Worm (Caenorhabditis elegans) whole organism, L4 larva: Measurements from ENCODE around the gene rpoa-49.

Experiments used
- dve-1 ChIP-seq: sonication (generic microtip); optimal IDR thresholded peaks from 2 replicates; lab custom pipeline; 2017; ENCODE audit warnings: antibody characterized with exemption, mild to moderate bottlenecking, missing genetic modification characterization, missing compliant biosample characterization; ENCODE audit not compliant: insufficient read depth
- hif-1 ChIP-seq, 2 experiments: sonication (generic microtip); optimal IDR thresholded peaks; 2 replicates each; lab custom pipeline; 2016 to 2017; ENCODE audit warnings: missing compliant biosample characterization in 2 of 2, missing genetic modification characterization in 2 of 2, missing genetic modification reagents in 2 of 2, missing genotype in 2 of 2, mild to moderate bottlenecking in 1 of 2
- hlh-11 ChIP-seq: fragments of 200-800 bp; sonication (Bioruptor generic); optimal IDR thresholded peaks from 2 replicates; lab custom pipeline; 2018; ENCODE audit warnings: mild to moderate bottlenecking, missing genetic modification characterization, missing compliant biosample characterization
- hmg-1.1 ChIP-seq: fragments of 200-800 bp; sonication (Bioruptor generic); IDR thresholded peaks from 2 replicates; pipeline ENCODE4 v1.3.6; 2022; ENCODE audit warnings: missing genetic modification reagents, missing genetic modification characterization, missing compliant biosample characterization
- mdt-29 ChIP-seq: fragments of 200-800 bp; sonication (Bioruptor generic); IDR thresholded peaks from 2 replicates; pipeline ENCODE4 v1.3.6; 2022; ENCODE audit warnings: missing genetic modification reagents, missing genetic modification characterization, missing compliant biosample characterization
- mxl-2 ChIP-seq: fragments of 200-800 bp; sonication (Bioruptor generic); conservative IDR thresholded peaks from 2 replicates; pipeline ENCODE4 v1.3.6; 2022; ENCODE audit warnings: missing genetic modification reagents, missing genetic modification characterization, missing compliant biosample characterization
- nhr-10 ChIP-seq: fragments of 150-350 bp; optimal IDR thresholded peaks from 2 replicates; lab custom pipeline; 2014; ENCODE audit warnings: missing biosample characterization, missing genetic modification characterization
- nhr-42 ChIP-seq: fragments of 200-800 bp; sonication (Bioruptor generic); IDR thresholded peaks from 2 replicates; pipeline ENCODE4 v1.3.6; 2022; ENCODE audit warnings: missing genetic modification characterization, missing compliant biosample characterization
- saeg-2 ChIP-seq: fragments of 200-800 bp; sonication (Bioruptor generic); IDR thresholded peaks from 2 replicates; pipeline ENCODE4 v1.3.6; 2022; ENCODE audit warnings: missing genetic modification reagents, missing genetic modification characterization, missing compliant biosample characterization
- unc-130 ChIP-seq: sonication (generic microtip); optimal IDR thresholded peaks from 2 replicates; lab custom pipeline; 2016; ENCODE audit warnings: missing genetic modification reagents, missing genetic modification characterization, missing compliant biosample characterization

DNA sequence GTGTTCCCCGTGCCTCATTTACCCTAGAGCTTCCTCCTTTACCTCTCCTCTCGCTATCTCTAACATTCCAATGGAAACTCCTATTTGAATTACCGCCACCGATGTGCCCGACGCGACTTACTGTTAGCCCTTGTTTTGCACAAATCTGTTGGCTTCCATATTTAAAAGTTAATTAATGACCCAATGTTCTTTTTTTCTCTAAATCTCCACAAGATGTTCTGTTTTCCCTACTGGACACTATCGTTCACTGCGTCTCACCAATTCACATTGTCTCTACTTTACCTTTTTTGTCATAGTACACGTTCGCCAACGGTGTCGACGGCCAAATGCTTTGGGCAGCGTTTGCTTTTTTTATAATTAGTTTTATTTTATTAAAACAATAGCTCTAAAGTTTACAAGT is 44.3 kb upstream of the rpoa-49 start:
- TF ChIP-seq unc-130 (GFP tag; lab: Kevin White, UChicago), result no peak
- no peak for TF ChIP-seq nhr-10 (tag; lab: Kevin White, UChicago)
- TF ChIP-seq dve-1, result no peak
- TF ChIP-seq hlh-11, result no peak
- TF ChIP-seq hmg-1.1 (GFP tag; lab: Robert Waterston, UW), result no peak
- TF ChIP-seq mxl-2 (GFP tag; lab: Robert Waterston, UW), result no peak
- TF ChIP-seq nhr-42 (GFP tag; lab: Robert Waterston, UW), result no peak
- TF ChIP-seq mdt-29 (GFP tag; lab: Robert Waterston, UW), result no peak
- TF ChIP-seq saeg-2 (GFP tag; lab: Robert Waterston, UW), result no peak
- no peak for TF ChIP-seq hif-1 (tag; optimal IDR thresholded peaks at IDR 0.05; lab: Kevin White, UChicago)
